5 worm cellular contexts compared by ENCODE assay signal in genomic region chrV:19722881-19723280, ce11.
TF ChIP-seq lines count a peak whose summit lies in the region.

No protein-coding gene starts in this region.

TF ChIP-seq in whole organism, L1 larva, 84 proteins besides CTCF, POLR2A, EP300 and RAD21 (continues in another document):
- TF ChIP-seq lin-15B (tag; optimal IDR thresholded peaks at IDR 0.05; lab: Kevin White, UChicago) (no peak), tbx-2 (tag; optimal IDR thresholded peaks at IDR 0.05; lab: Kevin White, UChicago) (peak; percentile 1), lin-39 (tag; optimal IDR thresholded peaks at IDR 0.05; lab: Kevin White, UChicago) (no peak), hlh-17 (GFP tag; optimal IDR thresholded peaks at IDR 0.05; lab: Kevin White, UChicago; ENCODE audit: borderline replicate concordance) (no peak), C04F5.9 (tag; optimal IDR thresholded peaks at IDR 0.05; lab: Kevin White, UChicago) (no peak), elt-3 (tag; optimal IDR thresholded peaks at IDR 0.05; lab: Kevin White, UChicago) (no peak), isw-1 (GFP tag; IDR thresholded peaks at IDR 0.05; lab: Robert Waterston, UW) (no peak), unc-62 (GFP tag; optimal IDR thresholded peaks at IDR 0.05; lab: Kevin White, UChicago) (no peak), sox-4 (tag; optimal IDR thresholded peaks at IDR 0.05; lab: Kevin White, UChicago) (no peak), Y116A8C.19 (tag; optimal IDR thresholded peaks at IDR 0.05; lab: Kevin White, UChicago; ENCODE audit: borderline replicate concordance) (no peak), nhr-28 (tag; optimal IDR thresholded peaks at IDR 0.05; lab: Kevin White, UChicago) (no peak), snu-23 (GFP tag; optimal IDR thresholded peaks at IDR 0.05; lab: Kevin White, UChicago) (no peak), ceh-82 (tag; optimal IDR thresholded peaks at IDR 0.05; lab: Kevin White, UChicago) (peak in 1 of 3 experiments; percentile 14), lsy-2 (tag; optimal IDR thresholded peaks at IDR 0.05; lab: Kevin White, UChicago) (peak in 1 of 2 experiments; percentile 36), hlh-4 (tag; optimal IDR thresholded peaks at IDR 0.05; lab: Kevin White, UChicago) (no peak), aly-2 (tag; optimal IDR thresholded peaks at IDR 0.05; lab: Kevin White, UChicago) (no peak), nhr-90 (tag; optimal IDR thresholded peaks at IDR 0.05; lab: Kevin White, UChicago; ENCODE audit: poor library complexity) (no peak), xbp-1 (tag; optimal IDR thresholded peaks at IDR 0.05; lab: Kevin White, UChicago) (no peak)

TF ChIP-seq in whole organism, L3 larva, 47 proteins besides CTCF, POLR2A, EP300 and RAD21:
- TF ChIP-seq nhr-25 (tag; optimal IDR thresholded peaks at IDR 0.05; lab: Kevin White, UChicago) (peak; percentile 1), zag-1 (tag; optimal IDR thresholded peaks at IDR 0.05; lab: Kevin White, UChicago) (no peak), ZK546.5 (tag; optimal IDR thresholded peaks at IDR 0.05; lab: Kevin White, UChicago) (no peak), pha-4 (tag; optimal IDR thresholded peaks at IDR 0.05; lab: Kevin White, UChicago) (peak; percentile 7), lin-39 (tag; optimal IDR thresholded peaks at IDR 0.05; lab: Kevin White, UChicago) (peak; percentile 53), elt-2 (tag; optimal IDR thresholded peaks at IDR 0.05; lab: Kevin White, UChicago) (peak; percentile 17), hmg-11 (tag; optimal IDR thresholded peaks at IDR 0.05; lab: Kevin White, UChicago) (peak; percentile 81), nhr-43 (tag; optimal IDR thresholded peaks at IDR 0.05; lab: Kevin White, UChicago; ENCODE audit: poor library complexity, severe bottlenecking) (no peak), nfya-1 (tag; optimal IDR thresholded peaks at IDR 0.05; lab: Kevin White, UChicago; ENCODE audit: insufficient read depth) (peak; percentile 17), elt-3 (tag; optimal IDR thresholded peaks at IDR 0.05; lab: Kevin White, UChicago) (no peak)

TF ChIP-seq in whole organism, early embryonic, 17 proteins besides CTCF, POLR2A, EP300 and RAD21:
- TF ChIP-seq ets-7 (tag; optimal IDR thresholded peaks at IDR 0.05; lab: Kevin White, UChicago): no peak
- TF ChIP-seq hmbx-1 (tag; optimal IDR thresholded peaks at IDR 0.05; lab: Kevin White, UChicago): peak; percentile 37
- TF ChIP-seq flt-1 (GFP tag; IDR thresholded peaks at IDR 0.05; lab: Robert Waterston, UW): peak; percentile 85
- peak; percentile 58 for TF ChIP-seq ceh-36 (tag; optimal IDR thresholded peaks at IDR 0.05; lab: Kevin White, UChicago)
- peak; percentile 89 for TF ChIP-seq pes-1 (GFP tag; IDR thresholded peaks at IDR 0.05; lab: Robert Waterston, UW)
- TF ChIP-seq ama-1 (optimal IDR thresholded peaks at IDR 0.05; lab: Kevin White, UChicago): no peak
- TF ChIP-seq B0310.2 (tag; optimal IDR thresholded peaks at IDR 0.05; lab: Kevin White, UChicago): peak; percentile 9
- peak; percentile 52 for TF ChIP-seq hnd-1 (tag; optimal IDR thresholded peaks at IDR 0.05; lab: Kevin White, UChicago)
- TF ChIP-seq ceh-13 (GFP tag; optimal IDR thresholded peaks at IDR 0.05; lab: Kevin White, UChicago): peak; percentile 46
- TF ChIP-seq aly-1 (tag; optimal IDR thresholded peaks at IDR 0.05; lab: Kevin White, UChicago): peak; percentile 65
- peak; percentile 64 for TF ChIP-seq hmg-4 (GFP tag; optimal IDR thresholded peaks at IDR 0.05; lab: Kevin White, UChicago)
- peak; percentile 76 for TF ChIP-seq tbx-11 (GFP tag; IDR thresholded peaks at IDR 0.05; lab: Robert Waterston, UW)
- peak; percentile 83 for TF ChIP-seq scrt-1 (GFP tag; IDR thresholded peaks at IDR 0.05; lab: Robert Waterston, UW)
- peak; percentile 80 for TF ChIP-seq tbx-37 (GFP tag; conservative IDR thresholded peaks at IDR 0.05; lab: Robert Waterston, UW)
- peak; percentile 84 for TF ChIP-seq sea-1 (GFP tag; conservative IDR thresholded peaks at IDR 0.05; lab: Robert Waterston, UW)
- TF ChIP-seq tra-4 (tag; optimal IDR thresholded peaks at IDR 0.05; lab: Kevin White, UChicago): peak; percentile 39
- TF ChIP-seq F13C5.2 (tag; optimal IDR thresholded peaks at IDR 0.05; lab: Kevin White, UChicago): peak; percentile 78

TF ChIP-seq in whole organism, midembryonic, 9 proteins besides CTCF, POLR2A, EP300 and RAD21:
- peak; percentile 72 for TF ChIP-seq T22C8.4 (GFP tag; IDR thresholded peaks at IDR 0.05; lab: Robert Waterston, UW)
- peak; percentile 52; the same call in 1 of the 2 replicates for TF ChIP-seq ref-1 (GFP tag; conservative IDR thresholded peaks at IDR 0.05; lab: Robert Waterston, UW)
- peak; percentile 93 for TF ChIP-seq flt-1 (GFP tag; IDR thresholded peaks at IDR 0.05; lab: Robert Waterston, UW)
- peak; percentile 86 for TF ChIP-seq ztf-23 (GFP tag; IDR thresholded peaks at IDR 0.05; lab: Robert Waterston, UW)
- 0 out of 2 replicates have a peak, but pooled peaks have one; percentile 32 for TF ChIP-seq klf-2 (GFP tag; conservative IDR thresholded peaks at IDR 0.05; lab: Robert Waterston, UW)
- peak; percentile 42 for TF ChIP-seq med-1 (GFP tag; optimal IDR thresholded peaks at IDR 0.05; lab: Kevin White, UChicago; ENCODE audit: insufficient read depth)
- no peak for TF ChIP-seq cog-1 (tag; optimal IDR thresholded peaks at IDR 0.05; lab: Kevin White, UChicago)
- peak; percentile 64; the same call in 1 of the 2 replicates for TF ChIP-seq ztf-29 (GFP tag; IDR thresholded peaks at IDR 0.05; lab: Robert Waterston, UW)
- TF ChIP-seq tab-1 (GFP tag; IDR thresholded peaks at IDR 0.05; lab: Robert Waterston, UW): peak; percentile 85

TF ChIP-seq in whole organism, young adult, 124 proteins besides CTCF, POLR2A, EP300 and RAD21 (continues in another document):
- peak; percentile 64 for TF ChIP-seq pbrm-1 (GFP tag; IDR thresholded peaks at IDR 0.05; lab: Robert Waterston, UW)
- no peak for TF ChIP-seq hsf-1 (GFP tag; IDR thresholded peaks at IDR 0.05; lab: Robert Waterston, UW)
- TF ChIP-seq lin-54 (GFP tag; optimal IDR thresholded peaks at IDR 0.05; lab: Kevin White, UChicago): peak; percentile 25
- no peak for TF ChIP-seq let-526 (GFP tag; IDR thresholded peaks at IDR 0.05; lab: Robert Waterston, UW)
- no peak for TF ChIP-seq F57A8.1 (GFP tag; optimal IDR thresholded peaks at IDR 0.05; lab: Kevin White, UChicago)
- no peak for TF ChIP-seq hrde-1 (tag; optimal IDR thresholded peaks at IDR 0.05; lab: Kevin White, UChicago; ENCODE audit: borderline replicate concordance)
- TF ChIP-seq lin-40 (tag; optimal IDR thresholded peaks at IDR 0.05; lab: Kevin White, UChicago): no peak
- TF ChIP-seq dox-1 (GFP tag; IDR thresholded peaks at IDR 0.05; lab: Robert Waterston, UW): peak; percentile 63; the same call in 1 of the 2 replicates
- no peak for TF ChIP-seq gei-17 (GFP tag; optimal IDR thresholded peaks at IDR 0.05; lab: Kevin White, UChicago)
- 0 out of 2 replicates have a peak, but pooled peaks have one; percentile 42 for TF ChIP-seq rcor-1 (GFP tag; IDR thresholded peaks at IDR 0.05; lab: Robert Waterston, UW)
- TF ChIP-seq B0261.1 (tag; optimal IDR thresholded peaks at IDR 0.05; lab: Kevin White, UChicago): peak; percentile 86
- no peak for TF ChIP-seq unc-130 (GFP tag; optimal IDR thresholded peaks at IDR 0.05; lab: Kevin White, UChicago)
- no peak for TF ChIP-seq ztf-26 (tag; optimal IDR thresholded peaks at IDR 0.05; lab: Kevin White, UChicago)
- TF ChIP-seq nhr-27 (tag; optimal IDR thresholded peaks at IDR 0.05; lab: Kevin White, UChicago): no peak
- TF ChIP-seq tbp1 (GFP tag; optimal IDR thresholded peaks at IDR 0.05; lab: Kevin White, UChicago): peak; percentile 95
- no peak for TF ChIP-seq K12H6.12 (tag; optimal IDR thresholded peaks at IDR 0.05; lab: Kevin White, UChicago)
- no peak for TF ChIP-seq F52B5.7 (tag; optimal IDR thresholded peaks at IDR 0.05; lab: Kevin White, UChicago)
- TF ChIP-seq lag-1 (GFP tag; IDR thresholded peaks at IDR 0.05; lab: Robert Waterston, UW): no peak
- TF ChIP-seq xnd-1 (tag; optimal IDR thresholded peaks at IDR 0.05; lab: Kevin White, UChicago): no peak
- TF ChIP-seq ztf-28 (GFP tag; IDR thresholded peaks at IDR 0.05; lab: Robert Waterston, UW): peak; percentile 71; the same call in 1 of the 2 replicates
- peak; percentile 14 for TF ChIP-seq madf-10 (tag; optimal IDR thresholded peaks at IDR 0.05; lab: Kevin White, UChicago)
- peak; percentile 53 for TF ChIP-seq rpc-1 (optimal IDR thresholded peaks at IDR 0.05; lab: Kevin White, UChicago)
- TF ChIP-seq rpc-1 (tag; optimal IDR thresholded peaks at IDR 0.05; lab: Kevin White, UChicago): peak; percentile 71
- TF ChIP-seq snpc-4 (GFP tag; optimal IDR thresholded peaks at IDR 0.05; lab: Kevin White, UChicago): peak; percentile 27
- peak in 1 of 4 experiments; percentile 36 for TF ChIP-seq snpc-4 (tag; optimal IDR thresholded peaks at IDR 0.05; lab: Kevin White, UChicago)
- peak; percentile 5 to 14 for TF ChIP-seq rec-8 (tag; optimal IDR thresholded peaks at IDR 0.05; lab: Kevin White, UChicago)
- TF ChIP-seq nfyb-1 (GFP tag; IDR thresholded peaks at IDR 0.05; lab: Robert Waterston, UW): peak; percentile 29; the same call in 1 of the 2 replicates
- TF ChIP-seq ztf-6 (GFP tag; IDR thresholded peaks at IDR 0.05; lab: Robert Waterston, UW): 0 out of 2 replicates have a peak, but pooled peaks have one; percentile 7
- TF ChIP-seq die-1 (tag; optimal IDR thresholded peaks at IDR 0.05; lab: Kevin White, UChicago): peak; percentile 23
- peak; percentile 4 for TF ChIP-seq nhr-90 (tag; optimal IDR thresholded peaks at IDR 0.05; lab: Kevin White, UChicago)
- TF ChIP-seq D2030.7 (GFP tag; IDR thresholded peaks at IDR 0.05; lab: Robert Waterston, UW): peak; percentile 61
- 0 out of 2 replicates have a peak, but pooled peaks have one; percentile 68 for TF ChIP-seq lin-26 (GFP tag; IDR thresholded peaks at IDR 0.05; lab: Robert Waterston, UW)
- no peak for TF ChIP-seq madf-6 (GFP tag; IDR thresholded peaks at IDR 0.05; lab: Robert Waterston, UW)
- TF ChIP-seq ztf-18 (tag; optimal IDR thresholded peaks at IDR 0.05; lab: Kevin White, UChicago): peak; percentile 32
- no peak for TF ChIP-seq sdz-38 (tag; optimal IDR thresholded peaks at IDR 0.05; lab: Kevin White, UChicago)
- peak; percentile 52 for TF ChIP-seq mcd-1 (GFP tag; IDR thresholded peaks at IDR 0.05; lab: Robert Waterston, UW)
- TF ChIP-seq Y53G8AR.9 (GFP tag; conservative IDR thresholded peaks at IDR 0.05; lab: Robert Waterston, UW): no peak
- no peak for TF ChIP-seq nhr-80 (tag; optimal IDR thresholded peaks at IDR 0.05; lab: Kevin White, UChicago)
- no peak for TF ChIP-seq fkh-3 (tag; optimal IDR thresholded peaks at IDR 0.05; lab: Kevin White, UChicago)
- TF ChIP-seq snpc-1.3 (tag; optimal IDR thresholded peaks at IDR 0.05; lab: Kevin White, UChicago; ENCODE audit: insufficient read depth): no peak
- TF ChIP-seq ceh-40 (GFP tag; IDR thresholded peaks at IDR 0.05; lab: Robert Waterston, UW): no peak
- TF ChIP-seq ceh-27 (GFP tag; optimal IDR thresholded peaks at IDR 0.05; lab: Kevin White, UChicago): peak; percentile 32
- peak; percentile 41 for TF ChIP-seq zim-3 (tag; optimal IDR thresholded peaks at IDR 0.05; lab: Kevin White, UChicago)

Comparison
In these comparisons a context has a peak if more than half of its experiments do, and no peak if none do; other contexts are left out.
1. Of the 8 proteins assayed by ChIP-seq in both whole organism, young adult and whole organism, L1 larva: peak only in whole organism, young adult: nhr-90; only in whole organism, L1 larva: unc-130; in both: none; in neither: 3; mixed calls (peak in some experiments, not most) for 3.